ENCODE assay signal across 6 worm cellular contexts in genomic region chrV:10535325-10535724, ce11.
TF ChIP-seq lines count a peak whose summit lies in the region.

No protein-coding gene starts in this region.

TF ChIP-seq in whole organism, L1 larva, 84 proteins besides CTCF, POLR2A, EP300 and RAD21 (continues in another document):
- TF ChIP-seq mdl-1 (tag; optimal IDR thresholded peaks at IDR 0.05; lab: Kevin White, UChicago) (peak in 1 of 2 experiments; percentile 31), blmp-1 (tag; optimal IDR thresholded peaks at IDR 0.05; lab: Kevin White, UChicago) (peak; percentile 44), isw-1 (GFP tag; IDR thresholded peaks at IDR 0.05; lab: Robert Waterston, UW) (no peak), ztf-4 (tag; optimal IDR thresholded peaks at IDR 0.05; lab: Kevin White, UChicago) (no peak), fkh-8 (tag; optimal IDR thresholded peaks at IDR 0.05; lab: Kevin White, UChicago) (peak; percentile 50), rnt-1 (tag; optimal IDR thresholded peaks at IDR 0.05; lab: Kevin White, UChicago) (peak; percentile 16), efl-1 (optimal IDR thresholded peaks at IDR 0.05; lab: Kevin White, UChicago) (peak in 1 of 2 experiments; percentile 27), efl-1 (GFP tag; optimal IDR thresholded peaks at IDR 0.05 in 1 of 2; lab: Kevin White, UChicago) (peak; percentile 13 to 93), elt-3 (tag; optimal IDR thresholded peaks at IDR 0.05; lab: Kevin White, UChicago) (peak in 1 of 6 experiments; percentile 17), nhr-20 (tag; optimal IDR thresholded peaks at IDR 0.05; lab: Kevin White, UChicago) (peak; percentile 53), lin-13 (GFP tag; optimal IDR thresholded peaks at IDR 0.05; lab: Kevin White, UChicago) (no peak), grh-1 (GFP tag; IDR thresholded peaks at IDR 0.05; lab: Robert Waterston, UW) (no peak), lin-14 (GFP tag; optimal IDR thresholded peaks at IDR 0.05; lab: Kevin White, UChicago) (peak; percentile 62), pax-3 (tag; optimal IDR thresholded peaks at IDR 0.05; lab: Kevin White, UChicago) (no peak), elt-2 (tag; optimal IDR thresholded peaks at IDR 0.05; lab: Kevin White, UChicago) (peak; percentile 17)

TF ChIP-seq in whole organism, L2 larva, 48 proteins besides CTCF, POLR2A, EP300 and RAD21 (continues in another document):
- no peak for TF ChIP-seq unc-62 (GFP tag; optimal IDR thresholded peaks at IDR 0.05; lab: Kevin White, UChicago)
- TF ChIP-seq ama-1 (optimal IDR thresholded peaks at IDR 0.05; lab: Kevin White, UChicago): peak; percentile 62
- TF ChIP-seq ztf-4 (tag; optimal IDR thresholded peaks at IDR 0.05; lab: Kevin White, UChicago): peak; percentile 30
- TF ChIP-seq fos-1 (tag; optimal IDR thresholded peaks at IDR 0.05; lab: Kevin White, UChicago): peak; percentile 53
- TF ChIP-seq unc-55 (GFP tag; optimal IDR thresholded peaks at IDR 0.05; lab: Kevin White, UChicago): peak; percentile 6
- peak in 1 of 2 experiments; percentile 12 for TF ChIP-seq mdl-1 (tag; optimal IDR thresholded peaks at IDR 0.05; lab: Kevin White, UChicago)
- TF ChIP-seq nhr-25 (tag; optimal IDR thresholded peaks at IDR 0.05; lab: Kevin White, UChicago): peak; percentile 6
- TF ChIP-seq ztf-11 (tag; optimal IDR thresholded peaks at IDR 0.05; lab: Kevin White, UChicago): no peak
- peak; percentile 41 for TF ChIP-seq C34F6.9 (tag; optimal IDR thresholded peaks at IDR 0.05; lab: Kevin White, UChicago)
- peak; percentile 41 for TF ChIP-seq nhr-129 (tag; optimal IDR thresholded peaks at IDR 0.05; lab: Kevin White, UChicago)
- peak in 1 of 2 experiments; percentile 10 for TF ChIP-seq lsy-2 (tag; optimal IDR thresholded peaks at IDR 0.05; lab: Kevin White, UChicago)
- peak; percentile 28 for TF ChIP-seq F13H6.1 (tag; optimal IDR thresholded peaks at IDR 0.05; lab: Kevin White, UChicago)
- no peak for TF ChIP-seq nhr-11 (tag; optimal IDR thresholded peaks at IDR 0.05; lab: Kevin White, UChicago)
- peak; percentile 33 for TF ChIP-seq crh-2 (tag; optimal IDR thresholded peaks at IDR 0.05; lab: Kevin White, UChicago)
- peak; percentile 28 for TF ChIP-seq lin-13 (GFP tag; optimal IDR thresholded peaks at IDR 0.05; lab: Kevin White, UChicago)

TF ChIP-seq in whole organism, L3 larva, 47 proteins besides CTCF, POLR2A, EP300 and RAD21:
- TF ChIP-seq nhr-11 (tag; optimal IDR thresholded peaks at IDR 0.05; lab: Kevin White, UChicago): no peak
- peak; percentile 66 for TF ChIP-seq pqm-1 (tag; optimal IDR thresholded peaks at IDR 0.05; lab: Kevin White, UChicago)
- TF ChIP-seq hmg-11 (tag; optimal IDR thresholded peaks at IDR 0.05; lab: Kevin White, UChicago): no peak
- no peak for TF ChIP-seq snpc-4 (tag; optimal IDR thresholded peaks at IDR 0.05; lab: Kevin White, UChicago)
- TF ChIP-seq elt-2 (tag; optimal IDR thresholded peaks at IDR 0.05; lab: Kevin White, UChicago): peak; percentile 35
- TF ChIP-seq ama-1 (optimal IDR thresholded peaks at IDR 0.05; lab: Kevin White, UChicago): peak; percentile 3
- no peak for TF ChIP-seq R02D3.7 (tag; optimal IDR thresholded peaks at IDR 0.05; lab: Kevin White, UChicago)
- TF ChIP-seq lsy-12 (tag; optimal IDR thresholded peaks at IDR 0.05; lab: Kevin White, UChicago): no peak
- peak; percentile 49 for TF ChIP-seq pha-4 (tag; optimal IDR thresholded peaks at IDR 0.05; lab: Kevin White, UChicago)
- TF ChIP-seq nfya-1 (tag; optimal IDR thresholded peaks at IDR 0.05; lab: Kevin White, UChicago; ENCODE audit: insufficient read depth): peak; percentile 9

TF ChIP-seq in whole organism, L4 larva, 104 proteins besides CTCF, POLR2A, EP300 and RAD21 (continues in another document):
- peak; percentile 36 for TF ChIP-seq hlh-11 (tag; optimal IDR thresholded peaks at IDR 0.05; lab: Kevin White, UChicago)
- TF ChIP-seq dve-1 (tag; optimal IDR thresholded peaks at IDR 0.05; lab: Kevin White, UChicago; ENCODE audit: insufficient read depth): peak; percentile 61
- peak; percentile 8 for TF ChIP-seq T20F7.1 (GFP tag; optimal IDR thresholded peaks at IDR 0.05; lab: Kevin White, UChicago)
- TF ChIP-seq nhr-28 (tag; optimal IDR thresholded peaks at IDR 0.05; lab: Kevin White, UChicago): peak; percentile 55
- 0 out of 2 replicates have a peak, but pooled peaks have one; percentile 34 for TF ChIP-seq F26F4.8 (GFP tag; conservative IDR thresholded peaks at IDR 0.05; lab: Robert Waterston, UW)
- TF ChIP-seq jun-1 (tag; optimal IDR thresholded peaks at IDR 0.05; lab: Kevin White, UChicago): no peak
- TF ChIP-seq hif-1 (tag; optimal IDR thresholded peaks at IDR 0.05; lab: Kevin White, UChicago): peak in 1 of 2 experiments; percentile 14
- 0 out of 2 replicates have a peak, but pooled peaks have one; percentile 18 for TF ChIP-seq hmg-1.1 (GFP tag; IDR thresholded peaks at IDR 0.05; lab: Robert Waterston, UW)
- TF ChIP-seq spr-1 (tag; optimal IDR thresholded peaks at IDR 0.05; lab: Kevin White, UChicago): no peak
- peak; percentile 2 for TF ChIP-seq pqm-1 (tag; optimal IDR thresholded peaks at IDR 0.05; lab: Kevin White, UChicago)
- TF ChIP-seq egl-43 (GFP tag; IDR thresholded peaks at IDR 0.05; lab: Robert Waterston, UW): 0 out of 2 replicates have a peak, but pooled peaks have one; percentile 26
- TF ChIP-seq nhr-237 (tag; optimal IDR thresholded peaks at IDR 0.05; lab: Kevin White, UChicago): no peak
- TF ChIP-seq ama-1 (optimal IDR thresholded peaks at IDR 0.05; lab: Kevin White, UChicago): no peak
- TF ChIP-seq mes-2 (tag; optimal IDR thresholded peaks at IDR 0.05; lab: Kevin White, UChicago; ENCODE audit: poor library complexity, severe bottlenecking): peak; percentile 41
- TF ChIP-seq dpl-1 (GFP tag; optimal IDR thresholded peaks at IDR 0.05; lab: Kevin White, UChicago): peak; percentile 1
- TF ChIP-seq ceh-44 (GFP tag; IDR thresholded peaks at IDR 0.05; lab: Robert Waterston, UW): no peak
- TF ChIP-seq aha-1 (tag; lab: Kevin White, UChicago): no peak
- peak; percentile 37 for TF ChIP-seq dmd-6 (GFP tag; IDR thresholded peaks at IDR 0.05; lab: Robert Waterston, UW)

TF ChIP-seq in whole organism, mixed stage, embryonic, 35 proteins besides CTCF, POLR2A, EP300 and RAD21:
- TF ChIP-seq unc-62 (GFP tag; optimal IDR thresholded peaks at IDR 0.05; lab: Kevin White, UChicago) (no peak), sptf-1 (tag; optimal IDR thresholded peaks at IDR 0.05; lab: Kevin White, UChicago) (peak; percentile 6)

TF ChIP-seq in whole organism, young adult, 124 proteins besides CTCF, POLR2A, EP300 and RAD21:
- TF ChIP-seq madf-6 (GFP tag; IDR thresholded peaks at IDR 0.05; lab: Robert Waterston, UW) (peak; percentile 13; the same call in 1 of the 2 replicates), ztf-28 (GFP tag; IDR thresholded peaks at IDR 0.05; lab: Robert Waterston, UW) (no peak), mcd-1 (GFP tag; IDR thresholded peaks at IDR 0.05; lab: Robert Waterston, UW) (peak; percentile 27; the same call in 1 of the 2 replicates), nhr-80 (tag; optimal IDR thresholded peaks at IDR 0.05; lab: Kevin White, UChicago) (peak; percentile 46), athp-1 (tag; optimal IDR thresholded peaks at IDR 0.05; lab: Kevin White, UChicago) (no peak), hmg-1.2 (GFP tag; IDR thresholded peaks at IDR 0.05; lab: Robert Waterston, UW) (peak; percentile 49; the same call in 1 of the 2 replicates), ekl-4 (GFP tag; IDR thresholded peaks at IDR 0.05; lab: Robert Waterston, UW) (no peak), lin-54 (GFP tag; optimal IDR thresholded peaks at IDR 0.05; lab: Kevin White, UChicago) (peak; percentile 0), F57A8.1 (GFP tag; optimal IDR thresholded peaks at IDR 0.05; lab: Kevin White, UChicago) (no peak), nfya-2 (GFP tag; IDR thresholded peaks at IDR 0.05; lab: Robert Waterston, UW) (no peak), cebp-1 (GFP tag; IDR thresholded peaks at IDR 0.05; lab: Robert Waterston, UW) (no peak), cebp-1 (tag; optimal IDR thresholded peaks at IDR 0.05; lab: Kevin White, UChicago) (peak; percentile 49), ZK185.1 (tag; optimal IDR thresholded peaks at IDR 0.05; lab: Kevin White, UChicago; ENCODE audit: poor library complexity, severe bottlenecking) (no peak), atf-7 (tag; optimal IDR thresholded peaks at IDR 0.05; lab: Kevin White, UChicago) (peak; percentile 39), let-607 (tag; optimal IDR thresholded peaks at IDR 0.05; lab: Kevin White, UChicago) (no peak), let-526 (GFP tag; IDR thresholded peaks at IDR 0.05; lab: Robert Waterston, UW) (no peak), ztf-3 (GFP tag; optimal IDR thresholded peaks at IDR 0.05; lab: Kevin White, UChicago) (no peak), ztf-18 (tag; optimal IDR thresholded peaks at IDR 0.05; lab: Kevin White, UChicago) (peak; percentile 34), C17E4.6 (GFP tag; IDR thresholded peaks at IDR 0.05; lab: Robert Waterston, UW) (no peak), ceh-27 (GFP tag; optimal IDR thresholded peaks at IDR 0.05; lab: Kevin White, UChicago) (no peak), ama-1 (optimal IDR thresholded peaks at IDR 0.05; lab: Kevin White, UChicago) (peak; percentile 19), ama-1 (GFP tag; optimal IDR thresholded peaks at IDR 0.05; lab: Kevin White, UChicago) (no peak), nfyb-1 (GFP tag; IDR thresholded peaks at IDR 0.05; lab: Robert Waterston, UW) (0 out of 2 replicates have a peak, but pooled peaks have one; percentile 49)
